Worm (Caenorhabditis elegans) whole organism, L1 larva: ENCODE results near the gene eelo-2.

ENCODE experiments used
- fkh-8 ChIP-seq: sonication (generic microtip); optimal IDR thresholded peaks from 2 replicates; lab custom pipeline; 2016; ENCODE audit warnings: mild to moderate bottlenecking, missing genetic modification characterization, missing compliant biosample characterization
- nhr-90 ChIP-seq: sonication (generic microtip); optimal IDR thresholded peaks from 2 replicates; lab custom pipeline; 2016; ENCODE audit warnings: mild to moderate bottlenecking, missing genetic modification characterization, missing compliant biosample characterization; ENCODE audit not compliant: poor library complexity

Gene eelo-2

DNA sequence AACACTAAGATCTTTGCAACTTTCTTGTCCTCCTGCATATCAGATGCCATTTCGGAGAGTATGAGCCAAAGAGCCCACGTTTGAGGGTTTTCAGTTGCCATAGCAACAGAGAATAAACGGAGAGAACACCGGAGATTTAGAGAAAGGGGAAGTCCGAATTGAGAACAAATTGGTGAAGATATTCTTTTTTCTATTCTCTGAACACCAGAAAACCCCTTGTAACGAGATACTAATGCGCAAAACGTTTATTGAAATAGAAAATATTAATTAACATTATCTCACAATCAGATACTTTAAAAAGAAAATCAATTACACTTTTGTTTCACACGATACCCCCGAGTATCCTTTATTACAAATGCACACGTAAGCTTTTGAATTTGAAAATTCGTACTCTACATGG lies 52.0 kb downstream of the eelo-2 start, which contains the start of gene ifta-2:
TSS of gene ifta-2 (minus strand) at position 101 of the 400 bp plus-strand sequence.
- peak; percentile 29 for TF ChIP-seq fkh-8 (tag; lab: Kevin White, UChicago)
- no peak for TF ChIP-seq nhr-90 (tag; lab: Kevin White, UChicago)
